Fruit fly (Drosophila melanogaster) Kc167 (cell line): Measurements from ENCODE around the gene CG34290.

ENCODE experiments used
- Myc ChIP-seq: fragments of >200 bp; optimal IDR thresholded peaks from 2 replicates; lab custom pipeline; 2017; ENCODE audit warnings: missing external identifiers
- Sin3A ChIP-seq: fragments of >200 bp; optimal IDR thresholded peaks from 2 replicates; lab custom pipeline; 2018; ENCODE audit warnings: missing external identifiers
- h ChIP-seq: fragments of >200 bp; optimal IDR thresholded peaks from 3 replicates; lab custom pipeline; 2018; ENCODE audit warnings: missing external identifiers
- insv ChIP-seq: fragments of >200 bp; optimal IDR thresholded peaks from 3 replicates; lab custom pipeline; 2018; ENCODE audit warnings: missing external identifiers
- psq ChIP-seq: fragments of >200 bp; optimal IDR thresholded peaks from 2 replicates; lab custom pipeline; 2017; ENCODE audit warnings: missing external identifiers
- ttk ChIP-seq: sonication (Bioruptor generic); optimal IDR thresholded peaks from 2 replicates; lab custom pipeline; 2017; ENCODE audit warnings: missing external identifiers

CG34290 gene

dm6 chr3R:24298534-24298936, 8.9 kb upstream of the CG34290 start:
- no peak for TF ChIP-seq Sin3A
- TF ChIP-seq Myc (lab: Kevin White, UChicago): no peak
- no peak for TF ChIP-seq insv
- no peak for TF ChIP-seq psq
- TF ChIP-seq ttk (lab: Kevin White, UChicago): no peak

dm6 chr3R:24297444-24298146, 8.0 kb upstream of the CG34290 start:
- TF ChIP-seq ttk (lab: Kevin White, UChicago) (no peak), insv (no peak), Myc (lab: Kevin White, UChicago) (no peak), Sin3A (no peak), psq (no peak), h (lab: Kevin White, UChicago) (no peak)

- no peak for TF ChIP-seq h (lab: Kevin White, UChicago)
- TF ChIP-seq ttk (lab: Kevin White, UChicago): no peak
- TF ChIP-seq Sin3A: no peak
- no peak for TF ChIP-seq insv
- TF ChIP-seq Myc (lab: Kevin White, UChicago): no peak
- no peak for TF ChIP-seq psq
Measured at dm6 chr3R:24296913-24297312, 7.3 kb upstream of the CG34290 start.

dm6 chr3R:24295556-24296465, 6.2 kb upstream of the CG34290 start:
- TF ChIP-seq insv: no peak
- no peak for TF ChIP-seq psq
- TF ChIP-seq ttk (lab: Kevin White, UChicago): no peak
- TF ChIP-seq Myc (lab: Kevin White, UChicago): no peak
- no peak for TF ChIP-seq Sin3A
- TF ChIP-seq h (lab: Kevin White, UChicago): no peak

- TF ChIP-seq insv (no peak), h (lab: Kevin White, UChicago) (no peak), Myc (lab: Kevin White, UChicago) (no peak), Sin3A (no peak), psq (no peak), ttk (lab: Kevin White, UChicago) (no peak)
Measured at dm6 chr3R:24294784-24295555, 5.4 kb upstream of the CG34290 start, which contains the start of gene crb. Gene crb (plus strand): TSS chr3R:24295078.

dm6 chr3R:24294299-24294698, 4.7 kb upstream of the CG34290 start, which contains the start of gene CG5715:
Gene CG5715 (minus strand): TSS chr3R:24294399.
- no peak for TF ChIP-seq insv

dm6 chr3R:24293171-24293570, 3.6 kb upstream of the CG34290 start:
- TF ChIP-seq Sin3A (no peak), Myc (lab: Kevin White, UChicago) (no peak), insv (no peak), ttk (lab: Kevin White, UChicago) (no peak), psq (no peak), h (lab: Kevin White, UChicago) (no peak)

dm6 chr3R:24287157-24287556, 2.5 kb downstream of the CG34290 start:
- TF ChIP-seq Myc (lab: Kevin White, UChicago) (no peak), h (lab: Kevin White, UChicago) (no peak), Sin3A (no peak), insv (no peak), psq (no peak), ttk (lab: Kevin White, UChicago) (no peak)

- TF ChIP-seq insv: no peak
- no peak for TF ChIP-seq Myc (lab: Kevin White, UChicago)
- no peak for TF ChIP-seq Sin3A
- no peak for TF ChIP-seq psq
- no peak for TF ChIP-seq h (lab: Kevin White, UChicago)
- no peak for TF ChIP-seq ttk (lab: Kevin White, UChicago)
Measured at dm6 chr3R:24285423-24285822, 4.2 kb downstream of the CG34290 start.

- TF ChIP-seq insv: no peak
- TF ChIP-seq h (lab: Kevin White, UChicago): no peak
- TF ChIP-seq ttk (lab: Kevin White, UChicago): no peak
- no peak for TF ChIP-seq psq
- TF ChIP-seq Sin3A: no peak
- TF ChIP-seq Myc (lab: Kevin White, UChicago): no peak
Measured at dm6 chr3R:24284164-24284563, 5.5 kb downstream of the CG34290 start.

dm6 chr3R:24283582-24284085, 6.0 kb downstream of the CG34290 start, which contains the start of gene CG6356:
Gene CG6356 (plus strand): TSS chr3R:24283955.
- TF ChIP-seq Myc (lab: Kevin White, UChicago): no peak
- TF ChIP-seq insv: no peak
- no peak for TF ChIP-seq h (lab: Kevin White, UChicago)
